Fruit fly (Drosophila melanogaster): ENCODE results near the gene Culd.

Gene Culd

dm6 chr3L:8405123-8405522 is 49.0 kb upstream of the Culd start, which contains the start of the genes Tpt, mkg-p and CG13667 (continued):
- TF ChIP-seq CG33557 (GFP tag; optimal IDR thresholded peaks at IDR 0.05) (no peak), Opbp (GFP tag; IDR thresholded peaks at IDR 0.05; ENCODE audit: partially characterized antibody) (peak; percentile 89), Dp (GFP tag; optimal IDR thresholded peaks at IDR 0.05) (peak; percentile 52), z (GFP tag; IDR thresholded peaks at IDR 0.05) (no peak), CG6689 (GFP tag; IDR thresholded peaks at IDR 0.05) (no peak), Hr78 (GFP tag; optimal IDR thresholded peaks at IDR 0.05) (no peak), btn (GFP tag; optimal IDR thresholded peaks at IDR 0.05) (no peak), Side (GFP tag; optimal IDR thresholded peaks at IDR 0.05) (no peak), Ets97D (GFP tag; optimal IDR thresholded peaks at IDR 0.05) (peak; percentile 60), trem (tag; optimal IDR thresholded peaks at IDR 0.05) (peak; percentile 68), Rfx (GFP tag; IDR thresholded peaks at IDR 0.05) (no peak), gfzf (GFP tag; optimal IDR thresholded peaks at IDR 0.05) (peak; percentile 79), CG7786 (GFP tag; optimal IDR thresholded peaks at IDR 0.05) (no peak), CG4854 (GFP tag; optimal IDR thresholded peaks at IDR 0.05) (no peak), CG13287 (GFP tag; IDR thresholded peaks at IDR 0.05; ENCODE audit: partially characterized antibody) (peak; percentile 94), CG34224 (GFP tag; IDR thresholded peaks at IDR 0.05; ENCODE audit: partially characterized antibody) (peak; percentile 81), C15 (GFP tag; IDR thresholded peaks at IDR 0.05) (no peak), Xrp1 (GFP tag; IDR thresholded peaks at IDR 0.05) (peak; percentile 8; the same call in 1 of the 2 replicates), unc-4 (GFP tag; IDR thresholded peaks at IDR 0.05; ENCODE audit: partially characterized antibody) (peak; percentile 87), Dref (GFP tag; IDR thresholded peaks at IDR 0.05) (peak; percentile 87), E2f2 (GFP tag; IDR thresholded peaks at IDR 0.05) (peak; percentile 63), row (GFP tag; IDR thresholded peaks at IDR 0.05) (peak; percentile 49; the same call in 1 of the 3 replicates), kay (GFP tag; optimal IDR thresholded peaks at IDR 0.05) (no peak), cas (GFP tag; IDR thresholded peaks at IDR 0.05) (no peak), Aef1 (GFP tag; IDR thresholded peaks at IDR 0.05) (no peak), CG8089 (GFP tag; optimal IDR thresholded peaks at IDR 0.05) (no peak), org-1 (GFP tag; optimal IDR thresholded peaks at IDR 0.05) (no peak), CTCF (GFP tag; optimal IDR thresholded peaks at IDR 0.05) (peak; percentile 23), rib (GFP tag; IDR thresholded peaks at IDR 0.05) (no peak), tll (GFP tag; optimal IDR thresholded peaks at IDR 0.05) (no peak), CG12942 (GFP tag; optimal IDR thresholded peaks at IDR 0.05) (no peak), fd64A (GFP tag; optimal IDR thresholded peaks at IDR 0.05) (no peak), CG7745 (tag; optimal IDR thresholded peaks at IDR 0.05) (no peak), her (GFP tag; optimal IDR thresholded peaks at IDR 0.05) (no peak), NC2β (GFP tag; optimal IDR thresholded peaks at IDR 0.05) (peak; percentile 54), abd-A (tag; optimal IDR thresholded peaks at IDR 0.05) (no peak), maf-S (GFP tag; optimal IDR thresholded peaks at IDR 0.05) (no peak), peb (GFP tag; IDR thresholded peaks at IDR 0.05) (no peak), stwl (tag; optimal IDR thresholded peaks at IDR 0.05) (peak; percentile 81), amos (GFP tag; IDR thresholded peaks at IDR 0.05; ENCODE audit: partially characterized antibody) (peak; percentile 91), CG12299 (tag; optimal IDR thresholded peaks at IDR 0.05) (peak; percentile 31), Bgb (GFP tag; IDR thresholded peaks at IDR 0.05; ENCODE audit: partially characterized antibody) (peak; percentile 84), CG17186 (GFP tag; optimal IDR thresholded peaks at IDR 0.05) (peak; percentile 100), CG15073 (GFP tag; optimal IDR thresholded peaks at IDR 0.05) (no peak), Dad (GFP tag; optimal IDR thresholded peaks at IDR 0.05) (no peak), CG11456 (GFP tag; IDR thresholded peaks at IDR 0.05) (no peak), dm (GFP tag; optimal IDR thresholded peaks at IDR 0.05) (peak; percentile 58), shn (GFP tag; optimal IDR thresholded peaks at IDR 0.05) (no peak), CG16813 (GFP tag; IDR thresholded peaks at IDR 0.05; ENCODE audit: partially characterized antibody) (peak; percentile 82), CG31365 (tag; optimal IDR thresholded peaks at IDR 0.05) (no peak), CG2712 (tag; optimal IDR thresholded peaks at IDR 0.05) (peak; percentile 47), lbe (GFP tag; optimal IDR thresholded peaks at IDR 0.05) (no peak)

Measured in whole organism, embryonic.